Fruit fly (Drosophila melanogaster): ENCODE measurements around the gene CG18731.

The CG18731 gene

DNA sequence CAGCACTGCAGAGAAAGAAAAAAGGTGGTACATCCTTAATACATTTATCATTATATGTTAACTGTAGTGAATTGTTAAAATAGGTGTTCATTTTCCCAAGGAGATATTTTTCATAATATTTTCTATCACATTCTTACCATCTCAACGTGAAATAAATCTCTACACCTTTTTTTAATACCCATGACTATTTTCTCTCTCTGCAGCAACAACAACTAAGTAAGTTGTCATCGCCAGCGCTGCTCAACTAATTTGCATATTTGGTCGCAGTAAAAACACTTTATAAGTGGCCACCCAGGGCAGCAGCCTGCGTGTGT lies 34.3 kb upstream of the CG18731 start (continued):
- TF ChIP-seq dmrt99B (tag; optimal IDR thresholded peaks at IDR 0.05): peak; percentile 81
- TF ChIP-seq CG33557 (GFP tag; optimal IDR thresholded peaks at IDR 0.05): peak; percentile 12
- peak; percentile 47 for TF ChIP-seq Sox100B (GFP tag; optimal IDR thresholded peaks at IDR 0.05)
- TF ChIP-seq D (optimal IDR thresholded peaks at IDR 0.05): no peak
- TF ChIP-seq D (GFP tag; optimal IDR thresholded peaks at IDR 0.05): peak; percentile 37
- no peak for TF ChIP-seq Dad (GFP tag; optimal IDR thresholded peaks at IDR 0.05)
- peak; percentile 14 for TF ChIP-seq Dek (tag; optimal IDR thresholded peaks at IDR 0.05)
- TF ChIP-seq oc (tag; optimal IDR thresholded peaks at IDR 0.05): peak; percentile 44
- TF ChIP-seq CG31441 (GFP tag; IDR thresholded peaks at IDR 0.05): peak; percentile 52; the same call in 1 of the 2 replicates
- TF ChIP-seq Drgx (GFP tag; IDR thresholded peaks at IDR 0.05): 0 out of 2 replicates have a peak, but pooled peaks have one; percentile 29
- TF ChIP-seq CG9215 (GFP tag; IDR thresholded peaks at IDR 0.05): no peak
- peak; percentile 54 for TF ChIP-seq sisA (GFP tag; IDR thresholded peaks at IDR 0.05)
- 0 out of 2 replicates have a peak, but pooled peaks have one; percentile 16 for TF ChIP-seq CG14667 (GFP tag; IDR thresholded peaks at IDR 0.05)
- peak; percentile 39; the same call in 1 of the 2 replicates for TF ChIP-seq lmd (GFP tag; IDR thresholded peaks at IDR 0.05)
- TF ChIP-seq CG7839 (tag; optimal IDR thresholded peaks at IDR 0.05): peak; percentile 58
- TF ChIP-seq D19A (tag; optimal IDR thresholded peaks at IDR 0.05): no peak
- no peak for TF ChIP-seq CG8359 (GFP tag; optimal IDR thresholded peaks at IDR 0.05; ENCODE audit: borderline replicate concordance)
- no peak for TF ChIP-seq her (GFP tag; optimal IDR thresholded peaks at IDR 0.05)
- no peak for TF ChIP-seq stwl (tag; optimal IDR thresholded peaks at IDR 0.05)
- no peak for TF ChIP-seq gcm (GFP tag; optimal IDR thresholded peaks at IDR 0.05)
- TF ChIP-seq Gsc (GFP tag; IDR thresholded peaks at IDR 0.05): no peak
- TF ChIP-seq ac (GFP tag; optimal IDR thresholded peaks at IDR 0.05): no peak
- no peak for TF ChIP-seq CG4328 (GFP tag; optimal IDR thresholded peaks at IDR 0.05)
- no peak for TF ChIP-seq CrebB (tag; optimal IDR thresholded peaks at IDR 0.05)
- TF ChIP-seq CG7987 (GFP tag; optimal IDR thresholded peaks at IDR 0.05): no peak
- peak; percentile 9 for TF ChIP-seq kni (GFP tag; optimal IDR thresholded peaks at IDR 0.05)
- no peak for TF ChIP-seq tup (GFP tag; optimal IDR thresholded peaks at IDR 0.05)
- peak; percentile 37 for TF ChIP-seq CG8924 (tag; optimal IDR thresholded peaks at IDR 0.05)
- peak; percentile 36 for TF ChIP-seq Spps (tag; optimal IDR thresholded peaks at IDR 0.05)
- TF ChIP-seq CG9817 (tag; optimal IDR thresholded peaks at IDR 0.05): peak; percentile 22
- TF ChIP-seq CG7786 (GFP tag; optimal IDR thresholded peaks at IDR 0.05): peak; percentile 20
- TF ChIP-seq slp2 (GFP tag; optimal IDR thresholded peaks at IDR 0.05): peak; percentile 11
- TF ChIP-seq CG32767 (GFP tag; IDR thresholded peaks at IDR 0.05): peak; percentile 29; the same call in 1 of the 2 replicates
- no peak for TF ChIP-seq CG8089 (GFP tag; optimal IDR thresholded peaks at IDR 0.05)
- no peak for TF ChIP-seq Taf1 (GFP tag; IDR thresholded peaks at IDR 0.05)
- peak; percentile 47 for TF ChIP-seq CG14710 (tag; optimal IDR thresholded peaks at IDR 0.05)
- TF ChIP-seq CG2120 (GFP tag; optimal IDR thresholded peaks at IDR 0.05): peak; percentile 0
- no peak for TF ChIP-seq CG11093 (GFP tag; IDR thresholded peaks at IDR 0.05)
- peak; percentile 39 for TF ChIP-seq trem (tag; optimal IDR thresholded peaks at IDR 0.05)
- TF ChIP-seq Hr3 (GFP tag; optimal IDR thresholded peaks at IDR 0.05): peak; percentile 34
- TF ChIP-seq CG18262 (tag; optimal IDR thresholded peaks at IDR 0.05): peak; percentile 56
- TF ChIP-seq CG17568 (GFP tag; optimal IDR thresholded peaks at IDR 0.05): peak; percentile 8
- no peak for TF ChIP-seq CG11696 (GFP tag; IDR thresholded peaks at IDR 0.05)
- peak; percentile 59 for TF ChIP-seq fd96Cb (tag; optimal IDR thresholded peaks at IDR 0.05)
- peak; percentile 0 for TF ChIP-seq CG11723 (GFP tag; optimal IDR thresholded peaks at IDR 0.05)
- no peak for TF ChIP-seq CG4282 (GFP tag; optimal IDR thresholded peaks at IDR 0.05)
- peak; percentile 29; the same call in 1 of the 3 replicates for TF ChIP-seq Aef1 (GFP tag; IDR thresholded peaks at IDR 0.05)
- peak in 1 of 2 experiments; percentile 55 for TF ChIP-seq Hr51 (GFP tag; optimal IDR thresholded peaks at IDR 0.05)
- TF ChIP-seq Abd-B (GFP tag; optimal IDR thresholded peaks at IDR 0.05): peak; percentile 51
- no peak for TF ChIP-seq fu2 (GFP tag; optimal IDR thresholded peaks at IDR 0.05)
- TF ChIP-seq Pdp1 (GFP tag; optimal IDR thresholded peaks at IDR 0.05): peak in 1 of 2 experiments; percentile 11

Data from whole organism, embryonic.